Worm (Caenorhabditis elegans) whole organism, L3 larva: Measurements from ENCODE around the gene T04A8.13.

Source experiments
- ZK546.5 ChIP-seq: sonication (generic microtip); optimal IDR thresholded peaks from 2 replicates; lab custom pipeline; 2017; ENCODE audit warnings: missing biosample characterization, missing genetic modification characterization
- ceh-16 ChIP-seq: sonication (generic microtip); optimal IDR thresholded peaks from 2 replicates; lab custom pipeline; 2017; ENCODE audit warnings: missing biosample characterization, missing genetic modification characterization
- ceh-28 ChIP-seq: fragments of 150-350 bp; optimal IDR thresholded peaks from 2 replicates; lab custom pipeline; 2014; ENCODE audit warnings: missing biosample characterization, missing genetic modification reagents, missing genetic modification characterization
- ceh-82 ChIP-seq: fragments of 150-350 bp; optimal IDR thresholded peaks from 2 replicates; lab custom pipeline; 2014; ENCODE audit warnings: missing biosample characterization, missing genetic modification characterization
- ceh-9 ChIP-seq: sonication (generic microtip); optimal IDR thresholded peaks from 2 replicates; lab custom pipeline; 2018; ENCODE audit warnings: missing biosample characterization, missing genetic modification characterization
- daf-12 ChIP-seq: fragments of 150-350 bp; optimal IDR thresholded peaks from 2 replicates; lab custom pipeline; 2014; ENCODE audit warnings: missing biosample characterization, missing genetic modification reagents, missing genetic modification characterization
- egl-5 ChIP-seq: fragments of 150-350 bp; optimal IDR thresholded peaks from 2 replicates; lab custom pipeline; 2017; ENCODE audit warnings: missing biosample characterization, missing genetic modification reagents, missing genetic modification characterization, inconsistent platforms
- elt-2 ChIP-seq: sonication (generic microtip); optimal IDR thresholded peaks from 2 replicates; lab custom pipeline; 2016; ENCODE audit warnings: missing genetic modification reagents, mild to moderate bottlenecking, missing genetic modification characterization, missing compliant biosample characterization
- elt-3 ChIP-seq, 3 experiments: fragments of 150-350 bp in 1 of 3; sonication (generic microtip) in 2 of 3; optimal IDR thresholded peaks; 2 replicates in 2 of 3; 4 replicates in 1 of 3; lab custom pipeline; 2014 to 2017; ENCODE audit warnings: missing biosample characterization in 3 of 3, missing genetic modification characterization in 3 of 3
- fkh-10 ChIP-seq: sonication (generic microtip); optimal IDR thresholded peaks from 2 replicates; lab custom pipeline; 2017; ENCODE audit warnings: missing biosample characterization, missing genetic modification reagents, missing genetic modification characterization
- fkh-2 ChIP-seq: fragments of 150-350 bp; optimal IDR thresholded peaks from 2 replicates; lab custom pipeline; 2014; ENCODE audit warnings: missing biosample characterization, missing genetic modification reagents, missing genetic modification characterization
- fos-1 ChIP-seq: fragments of 150-350 bp; optimal IDR thresholded peaks from 2 replicates; lab custom pipeline; 2014; ENCODE audit warnings: missing biosample characterization, missing genetic modification characterization
- hmg-11 ChIP-seq: sonication (generic microtip); optimal IDR thresholded peaks from 2 replicates; lab custom pipeline; 2016; ENCODE audit warnings: missing genetic modification characterization, missing compliant biosample characterization
- lin-15B ChIP-seq: fragments of 150-350 bp; optimal IDR thresholded peaks from 2 replicates; lab custom pipeline; 2014; ENCODE audit warnings: missing biosample characterization, missing genetic modification characterization
- lin-39 ChIP-seq: fragments of 150-350 bp; optimal IDR thresholded peaks from 2 replicates; lab custom pipeline; 2018; ENCODE audit warnings: missing biosample characterization, missing genetic modification reagents, missing genetic modification characterization
- lsy-12 ChIP-seq: sonication (generic microtip); optimal IDR thresholded peaks from 2 replicates; lab custom pipeline; 2016; ENCODE audit warnings: mild to moderate bottlenecking, missing genetic modification characterization, missing compliant biosample characterization
- mdl-1 ChIP-seq: fragments of 150-350 bp; optimal IDR thresholded peaks from 2 replicates; lab custom pipeline; 2014; ENCODE audit warnings: missing biosample characterization, missing genetic modification characterization
- nfya-1 ChIP-seq: sonication (generic microtip); optimal IDR thresholded peaks from 2 replicates; lab custom pipeline; 2017; ENCODE audit warnings: missing genetic modification characterization, mild to moderate bottlenecking, missing compliant biosample characterization, antibody characterized with exemption, moderate library complexity; ENCODE audit not compliant: insufficient read depth
- nhr-11 ChIP-seq: fragments of 150-350 bp; optimal IDR thresholded peaks from 2 replicates; lab custom pipeline; 2014; ENCODE audit warnings: missing biosample characterization, missing genetic modification characterization
- nhr-12 ChIP-seq: fragments of 150-350 bp; optimal IDR thresholded peaks from 2 replicates; lab custom pipeline; 2014; ENCODE audit warnings: missing biosample characterization, missing genetic modification characterization
- nhr-23 ChIP-seq: fragments of 150-350 bp; optimal IDR thresholded peaks from 2 replicates; lab custom pipeline; 2014; ENCODE audit warnings: missing biosample characterization, missing genetic modification reagents, missing genetic modification characterization
- nhr-237 ChIP-seq: fragments of 150-350 bp; optimal IDR thresholded peaks from 2 replicates; lab custom pipeline; 2014; ENCODE audit warnings: missing biosample characterization, missing genetic modification characterization
- nhr-28 ChIP-seq: fragments of 150-350 bp; optimal IDR thresholded peaks from 2 replicates; lab custom pipeline; 2014; ENCODE audit warnings: missing biosample characterization, missing genetic modification characterization
- nhr-43 ChIP-seq: sonication (generic microtip); optimal IDR thresholded peaks from 2 replicates; lab custom pipeline; 2016; ENCODE audit warnings: mild to moderate bottlenecking, missing genetic modification characterization, missing compliant biosample characterization; ENCODE audit not compliant: poor library complexity, severe bottlenecking
- nhr-67 ChIP-seq: fragments of 150-350 bp; optimal IDR thresholded peaks from 2 replicates; lab custom pipeline; 2014; ENCODE audit warnings: missing biosample characterization, missing genetic modification characterization
- nhr-77 ChIP-seq: fragments of 150-350 bp; optimal IDR thresholded peaks from 2 replicates; lab custom pipeline; 2014; ENCODE audit warnings: missing biosample characterization, missing genetic modification characterization
- pha-4 ChIP-seq: fragments of 150-350 bp; optimal IDR thresholded peaks from 2 replicates; lab custom pipeline; 2014; ENCODE audit warnings: missing biosample characterization, missing genetic modification reagents, missing genetic modification characterization
- pqm-1 ChIP-seq: fragments of 150-350 bp; optimal IDR thresholded peaks from 2 replicates; lab custom pipeline; 2017; ENCODE audit warnings: missing biosample characterization, missing genetic modification characterization, inconsistent platforms
- sea-2 ChIP-seq: fragments of 150-350 bp; sonication (generic microtip); optimal IDR thresholded peaks from 4 replicates; lab custom pipeline; 2014; ENCODE audit warnings: missing biosample characterization, missing genetic modification reagents, missing genetic modification characterization
- skn-1 ChIP-seq: fragments of 150-350 bp; optimal IDR thresholded peaks from 2 replicates; lab custom pipeline; 2014; ENCODE audit warnings: missing biosample characterization, missing genetic modification characterization
- snpc-4 ChIP-seq: fragments of 150-350 bp; optimal IDR thresholded peaks from 2 replicates; lab custom pipeline; 2014; ENCODE audit warnings: missing biosample characterization, missing genetic modification characterization
- tbx-2 ChIP-seq: sonication (generic microtip); optimal IDR thresholded peaks from 2 replicates; lab custom pipeline; 2016; ENCODE audit warnings: mild to moderate bottlenecking, missing genetic modification characterization, missing compliant biosample characterization
- unc-39 ChIP-seq: sonication (generic microtip); optimal IDR thresholded peaks from 4 replicates; lab custom pipeline; 2017; ENCODE audit warnings: missing biosample characterization, missing genetic modification characterization
- unc-62 ChIP-seq: fragments of 150-350 bp; sonication (generic microtip); optimal IDR thresholded peaks from 4 replicates; lab custom pipeline; 2014; ENCODE audit warnings: missing biosample characterization, missing genetic modification reagents, missing genetic modification characterization
- zag-1 ChIP-seq: fragments of 150-350 bp; optimal IDR thresholded peaks from 2 replicates; lab custom pipeline; 2014; ENCODE audit warnings: missing biosample characterization, missing genetic modification characterization
- ztf-4 ChIP-seq: fragments of 150-350 bp; optimal IDR thresholded peaks from 2 replicates; lab custom pipeline; 2014; ENCODE audit warnings: missing biosample characterization, missing genetic modification characterization

T04A8.13 gene

ce11 chrIII:4703932-4704454, 2.8 kb upstream of the T04A8.13 start, which contains the start of the genes clp-2 and mrpl-16:
TSS of gene clp-2 (minus strand) at chrIII:4704025.
TSS of gene mrpl-16 (plus strand) at chrIII:4704404.
- TF ChIP-seq nhr-23 (peak; percentile 12), nfya-1 (tag; lab: Kevin White, UChicago) (peak; percentile 53), mdl-1 (tag; lab: Kevin White, UChicago) (no peak), pqm-1 (tag; lab: Kevin White, UChicago) (no peak), lin-15B (tag; lab: Kevin White, UChicago) (peak; percentile 43)

DNA sequence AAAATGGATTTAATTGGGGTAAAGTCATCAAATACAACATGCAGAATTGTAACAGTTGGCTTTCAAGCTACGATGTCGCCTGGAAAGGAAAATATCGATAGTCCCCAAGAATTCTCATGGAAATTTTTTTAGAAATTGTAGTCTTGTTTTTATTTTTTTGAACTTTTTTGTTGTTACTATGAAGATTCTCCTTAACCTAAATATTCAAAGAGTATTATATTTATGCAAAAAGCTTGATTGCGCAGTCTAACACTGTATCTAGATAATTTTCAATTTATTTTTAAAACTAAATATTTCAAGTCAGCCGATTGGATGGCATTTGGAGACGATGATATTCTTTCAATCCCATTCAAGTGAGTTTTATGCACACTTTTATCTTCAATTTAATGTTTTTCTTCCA, 1.6 kb upstream of the T04A8.13 start, which contains the start of gene pgap-2:
pgap-2 (plus strand) TSS at position 301 of the 400 bp plus-strand sequence.
- TF ChIP-seq ceh-82 (tag; lab: Kevin White, UChicago) = no peak
- no peak for TF ChIP-seq nhr-12 (tag; lab: Kevin White, UChicago)
- no peak for TF ChIP-seq lin-39 (tag; lab: Kevin White, UChicago)
- no peak for TF ChIP-seq mdl-1 (tag; lab: Kevin White, UChicago)
- TF ChIP-seq nhr-28 = no peak
- TF ChIP-seq fkh-2 (tag; lab: Kevin White, UChicago) = no peak
- TF ChIP-seq nhr-43 (tag; lab: Kevin White, UChicago) = no peak
- no peak for TF ChIP-seq ceh-9 (tag; lab: Kevin White, UChicago)
- TF ChIP-seq pqm-1 (tag; lab: Kevin White, UChicago) = no peak
- TF ChIP-seq elt-2 (tag; lab: Kevin White, UChicago) = no peak
- no peak for TF ChIP-seq ceh-16 (tag; lab: Kevin White, UChicago)
- no peak for TF ChIP-seq ceh-28 (tag; lab: Kevin White, UChicago)
- no peak for TF ChIP-seq elt-3 (tag; optimal IDR thresholded peaks at IDR 0.05; lab: Kevin White, UChicago)
- no peak for TF ChIP-seq nhr-67 (tag; lab: Kevin White, UChicago)

DNA sequence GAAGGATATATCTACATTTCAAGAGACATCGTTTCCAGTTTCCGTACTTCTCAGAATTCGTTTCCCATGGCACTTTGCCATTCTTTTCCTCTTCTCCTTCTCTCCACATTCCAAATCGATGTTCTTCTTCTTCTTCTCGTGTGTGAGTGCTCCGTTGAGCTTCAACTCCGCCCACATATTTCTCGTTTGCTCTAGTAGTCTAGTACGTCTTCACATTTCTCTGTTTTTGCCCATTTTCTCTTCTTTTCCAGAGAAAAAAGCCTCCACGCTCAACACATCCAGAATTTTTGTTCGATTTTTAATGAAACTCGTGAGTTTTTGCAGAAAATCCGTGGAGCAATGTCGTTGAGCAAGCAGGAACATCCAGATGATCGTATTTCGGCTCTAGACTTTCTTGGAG, 2.1 kb downstream of the T04A8.13 start, which contains the start of gene T04A8.18:
T04A8.18 (plus strand) TSS at position 301 of the 400 bp plus-strand sequence.
- TF ChIP-seq egl-5 (tag; lab: Kevin White, UChicago) (no peak), ZK546.5 (tag; lab: Kevin White, UChicago) (no peak), nhr-43 (tag; lab: Kevin White, UChicago) (no peak), nhr-11 (no peak), nhr-12 (tag; lab: Kevin White, UChicago) (no peak), zag-1 (tag; lab: Kevin White, UChicago) (no peak), daf-12 (no peak), unc-62 (GFP tag; lab: Kevin White, UChicago) (no peak), nhr-23 (no peak), fkh-10 (GFP tag; lab: Kevin White, UChicago) (no peak), sea-2 (no peak), ceh-28 (tag; lab: Kevin White, UChicago) (no peak), pha-4 (tag; lab: Kevin White, UChicago) (no peak), ceh-82 (tag; lab: Kevin White, UChicago) (no peak), nhr-77 (tag; lab: Kevin White, UChicago) (no peak), fos-1 (tag; lab: Kevin White, UChicago) (no peak), elt-3 (tag; optimal IDR thresholded peaks at IDR 0.05; lab: Kevin White, UChicago) (no peak), fkh-2 (tag; lab: Kevin White, UChicago) (no peak), elt-2 (tag; lab: Kevin White, UChicago) (no peak), unc-39 (tag; lab: Kevin White, UChicago) (no peak)

ce11 chrIII:4715088-4715487, 8.3 kb downstream of the T04A8.13 start, which contains the start of gene him-18:
TSS of gene him-18 (minus strand) at chrIII:4715188.
- TF ChIP-seq ceh-82 (tag; lab: Kevin White, UChicago) (no peak), nhr-12 (tag; lab: Kevin White, UChicago) (no peak), skn-1 (tag; lab: Kevin White, UChicago) (no peak), tbx-2 (no peak), ztf-4 (tag; lab: Kevin White, UChicago) (no peak), lin-39 (tag; lab: Kevin White, UChicago) (no peak), hmg-11 (tag; lab: Kevin White, UChicago) (no peak), zag-1 (tag; lab: Kevin White, UChicago) (no peak), snpc-4 (tag; lab: Kevin White, UChicago) (no peak), lsy-12 (no peak), nhr-237 (tag; lab: Kevin White, UChicago) (no peak)
